Fruit fly (Drosophila melanogaster): Measurements from ENCODE around the gene CkIalpha.

Gene CkIalpha

dm6 chrX:12653574-12653973, at the start of gene CkIalpha (continued):
- TF ChIP-seq CG31224 (GFP tag; IDR thresholded peaks at IDR 0.05) (0 out of 2 replicates have a peak, but pooled peaks have one; percentile 10), CG7928 (GFP tag; optimal IDR thresholded peaks at IDR 0.05) (peak; percentile 19), CG2120 (GFP tag; optimal IDR thresholded peaks at IDR 0.05) (peak; percentile 85), ranshi (GFP tag; IDR thresholded peaks at IDR 0.05) (0 out of 2 replicates have a peak, but pooled peaks have one; percentile 8), CG13894 (tag; optimal IDR thresholded peaks at IDR 0.05) (peak; percentile 78), CrebB (tag; optimal IDR thresholded peaks at IDR 0.05) (peak; percentile 7), abd-A (tag; optimal IDR thresholded peaks at IDR 0.05) (no peak), Dip3 (GFP tag; optimal IDR thresholded peaks at IDR 0.05) (peak; percentile 67), zfh1 (GFP tag; IDR thresholded peaks at IDR 0.05) (peak; percentile 59; the same call in 2 of the 3 replicates), run (tag; optimal IDR thresholded peaks at IDR 0.05) (no peak), Nf-YA (GFP tag; IDR thresholded peaks at IDR 0.05) (no peak), disco-r (GFP tag; optimal IDR thresholded peaks at IDR 0.05) (peak; percentile 16), CG17385 (GFP tag; optimal IDR thresholded peaks at IDR 0.05) (no peak), Dll (GFP tag; IDR thresholded peaks at IDR 0.05; ENCODE audit: partially characterized antibody) (peak; percentile 96), az2 (GFP tag; optimal IDR thresholded peaks at IDR 0.05) (peak; percentile 45), Lhr (GFP tag; optimal IDR thresholded peaks at IDR 0.05) (peak; percentile 51), Blimp-1 (GFP tag; optimal IDR thresholded peaks at IDR 0.05) (no peak), unc-4 (GFP tag; IDR thresholded peaks at IDR 0.05; ENCODE audit: partially characterized antibody) (peak; percentile 98), CG2199 (GFP tag; IDR thresholded peaks at IDR 0.05) (peak; percentile 40; the same call in 1 of the 3 replicates), gsb (GFP tag; IDR thresholded peaks at IDR 0.05) (no peak), CG12942 (GFP tag; optimal IDR thresholded peaks at IDR 0.05) (peak; percentile 4), CG5180 (GFP tag; optimal IDR thresholded peaks at IDR 0.05) (no peak), Dfd (GFP tag; optimal IDR thresholded peaks at IDR 0.05) (no peak), kni (GFP tag; optimal IDR thresholded peaks at IDR 0.05) (no peak), H15 (GFP tag; IDR thresholded peaks at IDR 0.05) (peak; percentile 52; the same call in 1 of the 3 replicates), YL-1 (GFP tag; optimal IDR thresholded peaks at IDR 0.05) (peak; percentile 45)

DNA sequence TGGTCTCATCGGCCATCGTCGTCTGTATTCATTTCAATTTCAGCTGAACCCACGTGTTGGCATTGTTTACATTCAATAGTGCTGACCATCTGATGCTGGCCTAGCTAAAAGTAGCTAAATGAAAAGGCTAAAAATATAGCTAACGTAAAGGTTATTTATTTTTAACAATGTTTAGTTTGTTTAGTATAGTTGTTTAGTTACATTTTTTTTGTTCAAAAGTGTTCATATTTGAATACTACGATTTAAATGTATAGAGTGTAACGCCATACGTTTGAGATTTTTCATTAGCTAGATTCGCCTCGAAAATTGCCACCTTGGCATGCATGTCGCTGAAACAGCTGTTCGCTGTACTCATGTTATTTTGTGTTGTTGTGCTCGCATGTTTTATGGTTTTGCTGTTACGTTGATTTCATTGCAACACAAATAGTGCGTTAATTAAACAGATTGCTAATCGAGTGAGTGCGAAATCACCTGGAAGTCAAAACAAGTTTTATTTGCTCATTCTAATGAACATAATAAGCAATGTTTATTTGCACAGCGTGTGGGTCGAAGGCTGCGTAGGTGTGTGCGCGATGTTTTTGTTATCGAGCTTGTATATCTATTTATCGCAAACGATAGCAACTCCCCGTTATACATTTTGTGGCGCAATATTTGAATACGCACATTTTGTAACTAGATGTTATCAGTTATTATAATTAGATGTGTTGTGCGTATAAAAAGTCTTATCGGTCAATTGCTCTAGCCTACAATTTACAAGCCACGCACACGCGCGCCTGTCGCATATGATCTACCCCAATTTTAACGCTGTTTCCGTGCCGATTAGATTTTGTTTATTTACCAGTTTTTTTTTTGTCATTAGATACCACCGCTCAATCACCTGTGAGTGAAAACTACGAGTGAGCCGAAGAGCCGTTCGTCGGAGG, 41.6 kb upstream of the CkIalpha start, which contains the start of the genes CG1463 and Fpgs1:
TSS of gene CG1463 (minus strand) at position 132 of the 923 bp plus-strand sequence.
TSS of gene Fpgs1 (plus strand) at position 332 of the 923 bp plus-strand sequence.
- no peak for TF ChIP-seq CG6854 (GFP tag; optimal IDR thresholded peaks at IDR 0.05)
- no peak for TF ChIP-seq ci (GFP tag; IDR thresholded peaks at IDR 0.05)
- no peak for TF ChIP-seq stc (GFP tag; IDR thresholded peaks at IDR 0.05)
- no peak for TF ChIP-seq CG11723 (GFP tag; optimal IDR thresholded peaks at IDR 0.05)
- TF ChIP-seq Stat92E (GFP tag; optimal IDR thresholded peaks at IDR 0.05): no peak
- peak; percentile 44 for TF ChIP-seq Sry-δ (GFP tag; optimal IDR thresholded peaks at IDR 0.05)
- no peak for TF ChIP-seq tgo (GFP tag; IDR thresholded peaks at IDR 0.05)
- no peak for TF ChIP-seq ato (GFP tag; IDR thresholded peaks at IDR 0.05; ENCODE audit: partially characterized antibody)
- no peak for TF ChIP-seq dimm (GFP tag; IDR thresholded peaks at IDR 0.05)
- TF ChIP-seq CG8089 (GFP tag; optimal IDR thresholded peaks at IDR 0.05): no peak
- TF ChIP-seq inv (GFP tag; IDR thresholded peaks at IDR 0.05; ENCODE audit: partially characterized antibody): no peak
- no peak for TF ChIP-seq CG4617 (GFP tag; optimal IDR thresholded peaks at IDR 0.05; ENCODE audit: borderline replicate concordance)
- no peak for TF ChIP-seq CG15073 (GFP tag; optimal IDR thresholded peaks at IDR 0.05)
- TF ChIP-seq CG11085 (GFP tag; IDR thresholded peaks at IDR 0.05): 0 out of 2 replicates have a peak, but pooled peaks have one; percentile 22
- peak; percentile 90 for TF ChIP-seq dm (GFP tag; optimal IDR thresholded peaks at IDR 0.05)
- TF ChIP-seq CG7928 (GFP tag; optimal IDR thresholded peaks at IDR 0.05): peak; percentile 25
- TF ChIP-seq CG10462 (GFP tag; optimal IDR thresholded peaks at IDR 0.05): no peak
- peak; percentile 50; the same call in 1 of the 2 replicates for TF ChIP-seq Bgb (GFP tag; IDR thresholded peaks at IDR 0.05; ENCODE audit: partially characterized antibody)
- TF ChIP-seq CG18599 (GFP tag; optimal IDR thresholded peaks at IDR 0.05): no peak
- TF ChIP-seq E2f2 (GFP tag; IDR thresholded peaks at IDR 0.05): peak; percentile 83
- no peak for TF ChIP-seq ssp (GFP tag; IDR thresholded peaks at IDR 0.05)
- TF ChIP-seq CG12104 (GFP tag; optimal IDR thresholded peaks at IDR 0.05): no peak
- no peak for TF ChIP-seq CG18476 (GFP tag; optimal IDR thresholded peaks at IDR 0.05)
- no peak for TF ChIP-seq repo (GFP tag; optimal IDR thresholded peaks at IDR 0.05)

All from whole organism, embryonic.